Fruit fly (Drosophila melanogaster) whole organism, embryonic: ENCODE results near the gene Atx-1.
A peak's percentile ranks its signal among the peaks of the same experiment; 100 is the strongest.

ENCODE experiments used
- Atf6 ChIP-seq: fragments of 200-800 bp; sonication (Bioruptor generic); IDR thresholded peaks from 2 replicates; pipeline ENCODE4 v1.3.6; 2022; ENCODE audit warnings: missing biosample characterization, missing genetic modification characterization
- B-H1 ChIP-seq: fragments of 200-800 bp; sonication (Bioruptor generic); IDR thresholded peaks from 3 replicates; pipeline ENCODE4 v1.3.6; 2022; ENCODE audit warnings: missing biosample characterization, missing genetic modification characterization
- BtbVII ChIP-seq: fragments of 200-800 bp; sonication (Bioruptor generic); optimal IDR thresholded peaks from 3 replicates; lab custom pipeline; 2017; ENCODE audit warnings: missing biosample characterization, mild to moderate bottlenecking, missing genetic modification characterization
- CG10267 ChIP-seq: fragments of 200-800 bp; sonication (Bioruptor generic); optimal IDR thresholded peaks from 2 replicates; lab custom pipeline; 2018; ENCODE audit warnings: missing biosample characterization, mild to moderate bottlenecking, missing genetic modification characterization, moderate library complexity
- CG10274 ChIP-seq: fragments of 200-800 bp; sonication (Bioruptor generic); optimal IDR thresholded peaks from 3 replicates; lab custom pipeline; 2017; ENCODE audit warnings: missing biosample characterization, mild to moderate bottlenecking, missing genetic modification characterization
- CG11247 ChIP-seq: fragments of 200-800 bp; sonication (Bioruptor generic); IDR thresholded peaks from 2 replicates; pipeline ENCODE4 v1.3.6; 2022; ENCODE audit warnings: missing biosample characterization, missing genetic modification characterization
- CG11504 ChIP-seq: fragments of 200-800 bp; sonication (Bioruptor generic); optimal IDR thresholded peaks from 3 replicates; lab custom pipeline; 2019; ENCODE audit warnings: missing biosample characterization, mild to moderate bottlenecking, missing genetic modification characterization, moderate library complexity
- CG12659 ChIP-seq: fragments of 200-800 bp; sonication (Bioruptor generic); optimal IDR thresholded peaks from 3 replicates; lab custom pipeline; 2017; ENCODE audit warnings: mild to moderate bottlenecking, missing biosample characterization, missing genetic modification reagents, missing genetic modification characterization
- CG13624 ChIP-seq: fragments of 200-800 bp; sonication (Bioruptor generic); optimal IDR thresholded peaks from 2 replicates; lab custom pipeline; 2016; ENCODE audit warnings: missing biosample characterization, missing genetic modification characterization
- CG14710 ChIP-seq: fragments of 200-800 bp; sonication (Bioruptor generic); optimal IDR thresholded peaks from 3 replicates; lab custom pipeline; 2019; ENCODE audit warnings: missing biosample characterization, mild to moderate bottlenecking, missing genetic modification characterization, moderate library complexity
- CG1647 ChIP-seq: fragments of 200-800 bp; sonication (Bioruptor generic); optimal IDR thresholded peaks from 3 replicates; lab custom pipeline; 2016; ENCODE audit warnings: missing biosample characterization, missing genetic modification characterization
- CG17802 ChIP-seq: fragments of 200-800 bp; sonication (Bioruptor generic); optimal IDR thresholded peaks from 2 replicates; lab custom pipeline; 2018; ENCODE audit warnings: missing biosample characterization, mild to moderate bottlenecking, missing genetic modification characterization, moderate library complexity
- CG2678 ChIP-seq: fragments of 200-800 bp; sonication (Bioruptor generic); optimal IDR thresholded peaks from 3 replicates; lab custom pipeline; 2019; ENCODE audit warnings: missing biosample characterization, mild to moderate bottlenecking, missing genetic modification characterization, moderate library complexity
- CG30431 ChIP-seq: fragments of 200-800 bp; sonication (Bioruptor generic); optimal IDR thresholded peaks from 2 replicates; lab custom pipeline; 2017; ENCODE audit warnings: missing biosample characterization, missing genetic modification characterization
- CG3163 ChIP-seq: fragments of 200-800 bp; sonication (Bioruptor generic); optimal IDR thresholded peaks from 3 replicates; lab custom pipeline; 2016; ENCODE audit warnings: missing biosample characterization, missing genetic modification characterization
- CG3281 ChIP-seq: fragments of 200-800 bp; sonication (Bioruptor generic); optimal IDR thresholded peaks from 3 replicates; lab custom pipeline; 2017; ENCODE audit warnings: missing biosample characterization, mild to moderate bottlenecking, missing genetic modification characterization
- CG34224 ChIP-seq: fragments of 200-800 bp; sonication (Bioruptor generic); IDR thresholded peaks from 3 replicates; pipeline ENCODE4 v1.3.6; 2022; ENCODE audit warnings: missing biosample characterization, missing genetic modification characterization; ENCODE audit not compliant: partially characterized antibody
- CG6791 ChIP-seq: fragments of 200-800 bp; sonication (Bioruptor generic); IDR thresholded peaks from 3 replicates; pipeline ENCODE4 v1.3.6; 2022; ENCODE audit warnings: missing biosample characterization, missing genetic modification characterization; ENCODE audit not compliant: partially characterized antibody
- CG8359 ChIP-seq: fragments of 200-800 bp; sonication (Bioruptor generic); optimal IDR thresholded peaks from 2 replicates; lab custom pipeline; 2017; ENCODE audit warnings: missing biosample characterization, mild to moderate bottlenecking, missing genetic modification characterization, borderline replicate concordance
- CG8944 ChIP-seq: fragments of 200-800 bp; sonication (Bioruptor generic); optimal IDR thresholded peaks from 3 replicates; lab custom pipeline; 2016; ENCODE audit warnings: missing biosample characterization, missing genetic modification characterization
- Elba2 ChIP-seq: fragments of 200-800 bp; sonication (Bioruptor generic); optimal IDR thresholded peaks from 3 replicates; lab custom pipeline; 2016; ENCODE audit warnings: missing biosample characterization, missing genetic modification characterization
- Hsf ChIP-seq: fragments of 200-800 bp; sonication (Bioruptor generic); optimal IDR thresholded peaks from 3 replicates; lab custom pipeline; 2016; ENCODE audit warnings: missing biosample characterization, missing genetic modification characterization
- Mrtf ChIP-seq: fragments of 200-800 bp; sonication (Bioruptor generic); IDR thresholded peaks from 3 replicates; pipeline ENCODE4 v1.3.6; 2022; ENCODE audit warnings: missing biosample characterization, missing genetic modification characterization
- Myb ChIP-seq: fragments of 200-800 bp; sonication (Bioruptor generic); optimal IDR thresholded peaks from 2 replicates; lab custom pipeline; 2016; ENCODE audit warnings: missing biosample characterization, missing genetic modification characterization
- NK7.1 ChIP-seq: fragments of 200-800 bp; sonication (Bioruptor generic); optimal IDR thresholded peaks from 3 replicates; lab custom pipeline; 2016; ENCODE audit warnings: missing biosample characterization, missing genetic modification characterization
- Opbp ChIP-seq: fragments of 200-800 bp; sonication (Bioruptor generic); IDR thresholded peaks from 3 replicates; pipeline ENCODE4 v1.3.6; 2022; ENCODE audit warnings: missing biosample characterization, missing genetic modification characterization; ENCODE audit not compliant: partially characterized antibody
- Stat92E ChIP-seq, 3 experiments: fragments of >200 bp in 2 of 3; fragments of 200-800 bp in 1 of 3; sonication (Bioruptor generic) in 1 of 3; optimal IDR thresholded peaks; 2 replicates each; lab custom pipeline; 2017 to 2019; ENCODE audit warnings: missing biosample characterization in 3 of 3, missing genetic modification characterization in 3 of 3, mild to moderate bottlenecking in 1 of 3, moderate library complexity in 1 of 3
- Taf1 ChIP-seq: fragments of 200-800 bp; sonication (Bioruptor generic); IDR thresholded peaks from 2 replicates; pipeline ENCODE4 v1.3.6; 2022; ENCODE audit warnings: missing biosample characterization, missing genetic modification characterization
- Trl ChIP-seq, 3 experiments: fragments of >200 bp in 2 of 3; fragments of 200-800 bp in 1 of 3; sonication (Bioruptor generic) in 1 of 3; optimal IDR thresholded peaks; 2 replicates in 1 of 3; 3 replicates in 2 of 3; lab custom pipeline; 2016 to 2017; ENCODE audit warnings: missing biosample characterization in 1 of 3, missing genetic modification characterization in 1 of 3
- bcd ChIP-seq: fragments of 200-800 bp; sonication (Bioruptor generic); optimal IDR thresholded peaks from 2 replicates; lab custom pipeline; 2017; ENCODE audit warnings: missing biosample characterization, mild to moderate bottlenecking, missing genetic modification characterization
- bsh ChIP-seq, 2 experiments: fragments of 200-800 bp; sonication (Bioruptor generic); optimal IDR thresholded peaks; 2 replicates each; lab custom pipeline; 2017 to 2018; ENCODE audit warnings: mild to moderate bottlenecking in 2 of 2, missing biosample characterization in 2 of 2, missing genetic modification characterization in 2 of 2, moderate library complexity in 1 of 2
- cato ChIP-seq: fragments of 200-800 bp; sonication (Bioruptor generic); optimal IDR thresholded peaks from 2 replicates; lab custom pipeline; 2016; ENCODE audit warnings: missing biosample characterization, missing genetic modification characterization, borderline replicate concordance
- dm ChIP-seq: fragments of 200-800 bp; sonication (Bioruptor generic); optimal IDR thresholded peaks from 3 replicates; lab custom pipeline; 2016; ENCODE audit warnings: missing biosample characterization, missing genetic modification characterization
- dmrt99B ChIP-seq: fragments of 200-800 bp; sonication (Bioruptor generic); optimal IDR thresholded peaks from 2 replicates; lab custom pipeline; 2018; ENCODE audit warnings: missing biosample characterization, mild to moderate bottlenecking, missing genetic modification characterization, moderate library complexity
- ewg ChIP-seq: fragments of 200-800 bp; sonication (Bioruptor generic); optimal IDR thresholded peaks from 3 replicates; lab custom pipeline; 2017; ENCODE audit warnings: mild to moderate bottlenecking, missing biosample characterization, missing genetic modification reagents, missing genetic modification characterization
- hb ChIP-seq: fragments of 200-800 bp; sonication (Bioruptor generic); IDR thresholded peaks from 3 replicates; pipeline ENCODE4 v1.3.6; 2022; ENCODE audit warnings: missing biosample characterization, missing genetic modification characterization; ENCODE audit not compliant: partially characterized antibody
- jing ChIP-seq: fragments of 200-800 bp; sonication (Bioruptor generic); optimal IDR thresholded peaks from 2 replicates; lab custom pipeline; 2018; ENCODE audit warnings: missing biosample characterization, mild to moderate bottlenecking, missing genetic modification characterization
- klu ChIP-seq: fragments of 200-800 bp; sonication (Bioruptor generic); IDR thresholded peaks from 2 replicates; pipeline ENCODE4 v1.3.6; 2022; ENCODE audit warnings: missing biosample characterization, missing genetic modification characterization
- lbe ChIP-seq: fragments of 200-800 bp; sonication (Bioruptor generic); optimal IDR thresholded peaks from 2 replicates; lab custom pipeline; 2016; ENCODE audit warnings: missing biosample characterization, mild to moderate bottlenecking, missing genetic modification characterization
- mld ChIP-seq: fragments of 200-800 bp; sonication (Bioruptor generic); IDR thresholded peaks from 3 replicates; pipeline ENCODE4 v1.3.6; 2022; ENCODE audit warnings: missing biosample characterization, missing genetic modification characterization; ENCODE audit not compliant: partially characterized antibody
- oc ChIP-seq: fragments of 200-800 bp; sonication (Bioruptor generic); optimal IDR thresholded peaks from 2 replicates; lab custom pipeline; 2018; ENCODE audit warnings: missing biosample characterization, mild to moderate bottlenecking, missing genetic modification characterization, moderate library complexity
- otp ChIP-seq: fragments of 200-800 bp; sonication (Bioruptor generic); IDR thresholded peaks from 3 replicates; pipeline ENCODE4, ENCODE4 v1.3.6; 2022; ENCODE audit warnings: missing biosample characterization, missing genetic modification characterization
- pum ChIP-seq: fragments of 200-800 bp; sonication (Bioruptor generic); optimal IDR thresholded peaks from 2 replicates; lab custom pipeline; 2016; ENCODE audit warnings: missing biosample characterization, missing genetic modification characterization
- unpg ChIP-seq: fragments of 200-800 bp; sonication (Bioruptor generic); optimal IDR thresholded peaks from 3 replicates; lab custom pipeline; 2018; ENCODE audit warnings: missing biosample characterization, mild to moderate bottlenecking, missing genetic modification characterization, moderate library complexity

Gene Atx-1

dm6 chrX:6860413-6861089 lies 37.5 kb downstream of the Atx-1 start (continued):
- TF ChIP-seq bsh (GFP tag; optimal IDR thresholded peaks at IDR 0.05; lab: Kevin White, UChicago), result peak in 1 of 2 experiments; percentile 59
- peak; percentile 46 for TF ChIP-seq CG3281 (GFP tag; lab: Kevin White, UChicago)
- TF ChIP-seq Trl (optimal IDR thresholded peaks at IDR 0.05; lab: Kevin White, UChicago), result peak; percentile 27 to 69
- no peak for TF ChIP-seq Trl (GFP tag; optimal IDR thresholded peaks at IDR 0.05; lab: Kevin White, UChicago)
- peak; percentile 16 for TF ChIP-seq bcd (GFP tag; lab: Kevin White, UChicago)
- TF ChIP-seq CG2678 (tag; lab: Kevin White, UChicago), result peak; percentile 61
- peak; percentile 56 for TF ChIP-seq CG11504
- TF ChIP-seq, all 482 proteins: peak for 72

- TF ChIP-seq NK7.1 (GFP tag; lab: Kevin White, UChicago) (no peak), mld (GFP tag; lab: Robert Waterston, UW) (no peak), lbe (GFP tag; lab: Kevin White, UChicago) (peak; percentile 36), oc (tag; lab: Kevin White, UChicago) (peak; percentile 77), Taf1 (GFP tag; lab: Robert Waterston, UW) (peak; percentile 55; the same call in 1 of the 2 replicates), B-H1 (peak; percentile 38; the same call in 1 of the 3 replicates), Myb (GFP tag; lab: Kevin White, UChicago) (peak; percentile 51), CG34224 (GFP tag; lab: Robert Waterston, UW) (peak; percentile 40; the same call in 2 of the 3 replicates), Stat92E (GFP tag; optimal IDR thresholded peaks at IDR 0.05; lab: Kevin White, UChicago) (peak in 1 of 3 experiments; percentile 74), ewg (GFP tag; lab: Kevin White, UChicago) (peak; percentile 16), CG8944 (no peak), CG30431 (GFP tag; lab: Kevin White, UChicago) (no peak), dmrt99B (tag; lab: Kevin White, UChicago) (peak; percentile 66), CG6791 (GFP tag; lab: Robert Waterston, UW) (peak; percentile 65; the same call in 2 of the 3 replicates), klu (peak; percentile 51), Elba2 (GFP tag; lab: Kevin White, UChicago) (no peak), CG17802 (tag; lab: Kevin White, UChicago) (no peak), hb (GFP tag; lab: Robert Waterston, UW) (no peak), CG3163 (GFP tag; lab: Kevin White, UChicago) (peak; percentile 63), dm (GFP tag; lab: Kevin White, UChicago) (peak; percentile 10), CG12659 (peak; percentile 44), CG11504 (peak; percentile 65), cato (no peak), Opbp (GFP tag; lab: Robert Waterston, UW) (peak; percentile 47; the same call in 1 of the 3 replicates), CG10267 (tag; lab: Kevin White, UChicago) (peak; percentile 10), CG11247 (peak; percentile 63; the same call in 1 of the 2 replicates), unpg (GFP tag; lab: Kevin White, UChicago) (peak; percentile 41), jing (GFP tag; lab: Kevin White, UChicago) (no peak), otp (GFP tag; lab: Robert Waterston, UW) (0 out of 3 replicates have a peak, but pooled peaks have one; percentile 51), BtbVII (peak; percentile 18), CG8359 (GFP tag; lab: Kevin White, UChicago) (no peak), CG13624 (GFP tag; lab: Kevin White, UChicago) (peak; percentile 23), Atf6 (GFP tag; lab: Robert Waterston, UW) (peak; percentile 50; the same call in 1 of the 2 replicates), Hsf (GFP tag; lab: Kevin White, UChicago) (peak; percentile 43), CG10274 (GFP tag; lab: Kevin White, UChicago) (peak; percentile 2), Mrtf (GFP tag; lab: Robert Waterston, UW) (peak; percentile 40; the same call in 1 of the 3 replicates), CG1647 (GFP tag; lab: Kevin White, UChicago) (no peak), CG14710 (tag; lab: Kevin White, UChicago) (no peak), pum (GFP tag; lab: Kevin White, UChicago) (peak; percentile 22)
These were observed 38.6 kb downstream of the Atx-1 start for dm6 chrX:6861523-6862077.
